Worm (Caenorhabditis elegans) whole organism, late embryonic: ENCODE data around the gene cdk-12.

Experiments used
- C08G9.2 ChIP-seq: sonication (generic microtip); optimal IDR thresholded peaks from 2 replicates; lab custom pipeline; 2016; ENCODE audit warnings: mild to moderate bottlenecking, missing genetic modification characterization, moderate library complexity, missing compliant biosample characterization
- C38D4.7 ChIP-seq: fragments of 200-800 bp; sonication (Bioruptor generic); optimal IDR thresholded peaks from 2 replicates; lab custom pipeline; 2018; ENCODE audit warnings: mild to moderate bottlenecking, missing genetic modification characterization, moderate library complexity, missing compliant biosample characterization
- F13H6.1 ChIP-seq: sonication (generic microtip); optimal IDR thresholded peaks from 2 replicates; lab custom pipeline; 2016; ENCODE audit warnings: missing genetic modification characterization, missing compliant biosample characterization
- K09A11.1 ChIP-seq: sonication (generic microtip); optimal IDR thresholded peaks from 2 replicates; lab custom pipeline; 2017; ENCODE audit warnings: antibody characterized with exemption, mild to moderate bottlenecking, missing genetic modification characterization, missing compliant biosample characterization; ENCODE audit not compliant: insufficient read depth
- Y22D7AL.16 ChIP-seq: sonication (generic microtip); optimal IDR thresholded peaks from 2 replicates; lab custom pipeline; 2016; ENCODE audit warnings: missing genetic modification characterization, missing compliant biosample characterization
- ahr-1 ChIP-seq: sonication (generic microtip); optimal IDR thresholded peaks from 2 replicates; lab custom pipeline; 2016; ENCODE audit warnings: missing genetic modification characterization, missing compliant biosample characterization
- ceh-14 ChIP-seq: sonication (generic microtip); optimal IDR thresholded peaks from 2 replicates; lab custom pipeline; 2016; ENCODE audit warnings: missing genotype, missing genetic modification characterization, missing compliant biosample characterization
- ceh-18 ChIP-seq: sonication (generic microtip); optimal IDR thresholded peaks from 2 replicates; lab custom pipeline; 2016; ENCODE audit warnings: missing genetic modification characterization, missing compliant biosample characterization
- ceh-2 ChIP-seq: sonication (generic microtip); optimal IDR thresholded peaks from 2 replicates; lab custom pipeline; 2016; ENCODE audit warnings: missing genotype, missing genetic modification characterization, missing compliant biosample characterization
- ceh-22 ChIP-seq: sonication (generic microtip); optimal IDR thresholded peaks from 2 replicates; lab custom pipeline; 2017; ENCODE audit warnings: missing biosample characterization, missing genetic modification characterization
- ceh-24 ChIP-seq: sonication (generic microtip); optimal IDR thresholded peaks from 2 replicates; lab custom pipeline; 2016; ENCODE audit warnings: mild to moderate bottlenecking, missing genetic modification characterization, missing compliant biosample characterization
- ceh-31 ChIP-seq: sonication (generic microtip); optimal IDR thresholded peaks from 2 replicates; lab custom pipeline; 2016; ENCODE audit warnings: missing genetic modification characterization, missing compliant biosample characterization
- ceh-34 ChIP-seq: sonication (generic microtip); optimal IDR thresholded peaks from 2 replicates; lab custom pipeline; 2016; ENCODE audit warnings: mild to moderate bottlenecking, missing genetic modification characterization, missing compliant biosample characterization
- ceh-45 ChIP-seq: fragments of 200-800 bp; sonication (Bioruptor generic); IDR thresholded peaks from 2 replicates; pipeline ENCODE4 v1.3.6; 2022; ENCODE audit warnings: missing genetic modification reagents, missing genetic modification characterization, missing compliant biosample characterization
- ceh-9 ChIP-seq: sonication (generic microtip); optimal IDR thresholded peaks from 2 replicates; lab custom pipeline; 2016; ENCODE audit warnings: mild to moderate bottlenecking, missing genetic modification characterization, inconsistent platforms, missing compliant biosample characterization
- che-1 ChIP-seq: sonication (generic microtip); optimal IDR thresholded peaks from 2 replicates; lab custom pipeline; 2016; ENCODE audit warnings: mild to moderate bottlenecking, missing genetic modification characterization, missing compliant biosample characterization
- dve-1 ChIP-seq: sonication (generic microtip); optimal IDR thresholded peaks from 2 replicates; lab custom pipeline; 2017; ENCODE audit warnings: antibody characterized with exemption, mild to moderate bottlenecking, missing genetic modification characterization, missing compliant biosample characterization
- elt-2 ChIP-seq: sonication (generic microtip); optimal IDR thresholded peaks from 2 replicates; lab custom pipeline; 2016; ENCODE audit warnings: missing genetic modification reagents, missing genetic modification characterization, missing compliant biosample characterization
- ets-4 ChIP-seq: sonication (generic microtip); optimal IDR thresholded peaks from 2 replicates; lab custom pipeline; 2016; ENCODE audit warnings: missing genetic modification characterization, missing compliant biosample characterization
- fax-1 ChIP-seq: sonication (generic microtip); optimal IDR thresholded peaks from 2 replicates; lab custom pipeline; 2016; ENCODE audit warnings: missing genotype, missing genetic modification characterization, missing compliant biosample characterization
- fkh-6 ChIP-seq: sonication (generic microtip); optimal IDR thresholded peaks from 2 replicates; lab custom pipeline; 2016; ENCODE audit warnings: missing genetic modification characterization, missing compliant biosample characterization
- gmeb-2 ChIP-seq: sonication (generic microtip); optimal IDR thresholded peaks from 2 replicates; lab custom pipeline; 2016; ENCODE audit warnings: missing genetic modification characterization, inconsistent platforms, missing compliant biosample characterization
- hlh-6 ChIP-seq: sonication (generic microtip); optimal IDR thresholded peaks from 2 replicates; lab custom pipeline; 2016; ENCODE audit warnings: missing genotype, missing genetic modification characterization, missing compliant biosample characterization
- hlh-8 ChIP-seq: sonication (generic microtip); optimal IDR thresholded peaks from 2 replicates; lab custom pipeline; 2016; ENCODE audit warnings: missing genotype, missing genetic modification characterization, missing compliant biosample characterization
- madf-2 ChIP-seq: sonication (generic microtip); optimal IDR thresholded peaks from 2 replicates; lab custom pipeline; 2017; ENCODE audit warnings: missing genetic modification characterization, missing compliant biosample characterization
- nfya-1 ChIP-seq: sonication (generic microtip); optimal IDR thresholded peaks from 2 replicates; lab custom pipeline; 2017; ENCODE audit warnings: missing genetic modification characterization, mild to moderate bottlenecking, missing compliant biosample characterization, antibody characterized with exemption, moderate library complexity
- nhr-11 ChIP-seq: fragments of 150-350 bp; optimal IDR thresholded peaks from 2 replicates; lab custom pipeline; 2014; ENCODE audit warnings: missing biosample characterization, missing genetic modification characterization
- nhr-232 ChIP-seq: sonication (generic microtip); optimal IDR thresholded peaks from 2 replicates; lab custom pipeline; 2016; ENCODE audit warnings: missing genetic modification characterization, missing compliant biosample characterization
- pag-3 ChIP-seq: sonication (generic microtip); optimal IDR thresholded peaks from 2 replicates; lab custom pipeline; 2016; ENCODE audit warnings: missing compliant biosample characterization, missing genetic modification characterization, borderline replicate concordance
- pat-9 ChIP-seq: fragments of 200-800 bp; sonication (Bioruptor generic); optimal IDR thresholded peaks from 2 replicates; lab custom pipeline; 2018; ENCODE audit warnings: mild to moderate bottlenecking, missing genetic modification characterization, moderate library complexity, missing compliant biosample characterization
- pax-1 ChIP-seq: fragments of 150-350 bp; optimal IDR thresholded peaks from 2 replicates; lab custom pipeline; 2014; ENCODE audit warnings: missing biosample characterization, missing genetic modification characterization
- ref-2 ChIP-seq: sonication (generic microtip); optimal IDR thresholded peaks from 2 replicates; lab custom pipeline; 2016; ENCODE audit warnings: missing genetic modification characterization, missing compliant biosample characterization
- rnt-1 ChIP-seq: sonication (generic microtip); optimal IDR thresholded peaks from 2 replicates; lab custom pipeline; 2016; ENCODE audit warnings: missing genetic modification characterization, missing compliant biosample characterization
- tbx-2 ChIP-seq: sonication (generic microtip); optimal IDR thresholded peaks from 2 replicates; lab custom pipeline; 2016; ENCODE audit warnings: missing genetic modification characterization, missing compliant biosample characterization
- tbx-7 ChIP-seq: sonication (generic microtip); optimal IDR thresholded peaks from 2 replicates; lab custom pipeline; 2016; ENCODE audit warnings: missing genotype, missing genetic modification characterization, missing compliant biosample characterization
- unc-3 ChIP-seq, 2 experiments: fragments of 200-800 bp in 1 of 2; sonication (Bioruptor generic) in 1 of 2; sonication (generic microtip) in 1 of 2; conservative IDR thresholded peaks in 1 of 2; optimal IDR thresholded peaks in 1 of 2; 2 replicates each; pipeline versions ENCODE4 v1.3.6 to Lab custom; 2016 to 2022; ENCODE audit warnings: missing compliant biosample characterization in 2 of 2, missing genetic modification characterization in 2 of 2, missing genetic modification reagents in 1 of 2
- unc-42 ChIP-seq: sonication (generic microtip); optimal IDR thresholded peaks from 2 replicates; lab custom pipeline; 2016; ENCODE audit warnings: missing genotype, missing genetic modification characterization, missing compliant biosample characterization
- unc-55 ChIP-seq: sonication (generic microtip); optimal IDR thresholded peaks from 2 replicates; lab custom pipeline; 2017; ENCODE audit warnings: missing biosample characterization, missing genetic modification reagents, missing genetic modification characterization
- zip-5 ChIP-seq: sonication (generic microtip); optimal IDR thresholded peaks from 2 replicates; lab custom pipeline; 2016; ENCODE audit warnings: missing genetic modification characterization, missing compliant biosample characterization

The cdk-12 gene

DNA sequence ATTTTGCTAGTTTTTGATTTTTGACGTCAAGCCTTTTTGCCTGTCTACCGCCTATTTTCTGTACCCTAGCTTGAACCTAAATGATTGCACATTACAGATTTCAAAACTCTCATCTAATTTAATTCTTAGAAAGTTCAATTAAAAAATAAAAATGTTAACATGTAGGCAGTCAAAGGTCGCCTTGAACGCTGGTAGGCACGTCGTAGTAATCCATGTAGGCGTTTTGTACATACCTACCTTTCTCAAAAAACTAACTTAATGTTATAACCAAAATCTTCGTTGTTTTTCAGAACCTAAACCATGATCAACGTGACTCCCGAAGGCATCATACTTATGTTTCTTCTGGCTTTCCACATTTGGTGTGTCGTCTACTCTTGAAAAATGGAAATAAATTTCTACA, 8.9 kb upstream of the cdk-12 start, which contains the start of gene H38K22.9:
H38K22.9 (plus strand) TSS at position 301 of the 400 bp plus-strand sequence.
- TF ChIP-seq fax-1 (tag; lab: Kevin White, UChicago) (no peak), ceh-45 (no peak)

DNA sequence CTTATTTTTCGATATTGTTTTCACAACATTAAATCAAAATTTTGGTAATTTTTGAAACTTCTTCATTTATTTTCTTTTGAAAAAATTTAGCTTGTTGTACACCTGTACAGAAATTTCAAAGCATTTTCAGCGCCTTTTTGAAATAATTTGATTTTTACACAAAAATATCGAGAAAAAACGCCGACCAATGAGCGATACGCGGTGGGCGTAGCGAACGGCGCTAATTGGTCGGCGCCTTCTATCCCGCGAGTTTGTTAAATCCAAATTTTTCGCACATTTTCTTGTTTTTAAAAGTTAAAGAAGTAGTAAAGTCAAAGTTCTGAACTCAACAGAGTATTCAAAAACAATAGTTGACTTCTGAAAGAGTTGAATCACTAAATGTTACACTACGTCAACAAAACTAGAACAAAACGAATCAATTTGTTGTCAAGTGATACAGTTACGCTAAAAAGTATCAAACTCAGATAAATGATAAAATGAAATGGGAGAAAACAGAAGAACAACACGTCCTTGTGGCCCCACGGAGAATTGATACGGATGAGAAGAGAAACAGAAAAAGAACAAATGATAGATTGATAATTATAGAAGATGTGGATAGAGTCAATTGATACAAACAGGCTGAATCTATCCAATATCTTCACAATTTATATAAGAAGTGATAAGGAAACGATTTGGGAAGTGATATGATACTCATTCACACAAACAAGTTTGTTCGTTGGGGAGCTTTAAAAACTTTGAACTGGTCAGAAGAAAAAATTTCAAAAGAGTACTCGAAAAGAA, 4.4 kb upstream of the cdk-12 start:
- TF ChIP-seq che-1 (tag; lab: Kevin White, UChicago) (no peak), nfya-1 (tag; lab: Kevin White, UChicago) (peak; percentile 83)

DNA sequence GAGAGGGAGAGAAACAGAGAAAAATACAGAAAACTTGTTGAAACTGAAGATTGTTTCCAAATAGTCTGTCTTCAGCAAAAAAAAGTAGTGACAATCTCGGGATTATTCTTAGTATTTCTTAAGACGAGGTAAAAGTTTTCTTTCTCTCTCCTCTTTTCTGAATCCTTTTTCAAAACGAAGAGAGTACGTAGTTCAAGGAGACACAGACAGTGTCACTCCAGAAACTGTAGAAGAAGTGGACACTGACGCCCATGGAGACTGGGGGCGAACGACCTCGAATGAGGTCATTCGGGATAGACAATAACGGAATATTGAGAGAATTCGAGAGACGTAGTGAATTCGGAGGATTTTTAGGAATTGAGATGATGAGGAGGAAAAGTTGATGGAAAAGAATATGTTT, 1.8 kb upstream of the cdk-12 start, which contains the start of gene gly-6:
gly-6 (minus strand) TSS at position 245 of the 400 bp plus-strand sequence.
- TF ChIP-seq C38D4.7 (GFP tag; lab: Kevin White, UChicago): no peak
- no peak for TF ChIP-seq fkh-6
- no peak for TF ChIP-seq ceh-9 (tag; lab: Kevin White, UChicago)
- no peak for TF ChIP-seq gmeb-2 (tag; lab: Kevin White, UChicago)
- TF ChIP-seq ceh-18: no peak
- TF ChIP-seq pag-3: no peak
- no peak for TF ChIP-seq unc-55
- no peak for TF ChIP-seq Y22D7AL.16
- no peak for TF ChIP-seq nhr-11 (tag; lab: Kevin White, UChicago)
- no peak for TF ChIP-seq ceh-22 (tag; lab: Kevin White, UChicago)
- TF ChIP-seq ceh-45: no peak
- TF ChIP-seq fax-1 (tag; lab: Kevin White, UChicago): no peak
- no peak for TF ChIP-seq pax-1 (tag; lab: Kevin White, UChicago)

DNA sequence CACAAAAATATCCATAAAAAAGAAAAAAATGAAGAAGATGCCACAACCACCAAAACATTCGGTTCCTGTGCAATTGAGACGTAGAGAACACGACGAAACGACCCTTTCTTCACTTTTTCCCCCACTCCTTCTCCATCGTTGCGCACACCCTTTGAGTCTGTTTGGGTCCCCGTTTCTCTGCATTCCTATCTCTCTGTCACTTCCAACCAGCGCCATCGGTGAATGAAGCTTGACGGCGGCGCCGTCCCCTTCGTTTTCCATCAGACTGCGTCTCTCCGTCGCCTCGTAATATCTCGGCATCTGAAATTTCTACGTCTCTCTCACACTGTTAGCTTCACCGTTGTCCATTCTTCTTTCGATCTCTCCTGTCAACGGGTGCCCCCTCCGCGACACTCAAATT, 2.8 kb downstream of the cdk-12 start:
- TF ChIP-seq ceh-14: peak; percentile 13
- no peak for TF ChIP-seq madf-2 (tag; lab: Kevin White, UChicago)
- TF ChIP-seq pag-3: no peak
- no peak for TF ChIP-seq elt-2 (tag; lab: Kevin White, UChicago)
- TF ChIP-seq tbx-2 (tag; lab: Kevin White, UChicago): no peak
- TF ChIP-seq ceh-34 (tag; lab: Kevin White, UChicago): no peak
- peak; percentile 41 for TF ChIP-seq unc-55
- TF ChIP-seq ceh-9 (tag; lab: Kevin White, UChicago): no peak
- no peak for TF ChIP-seq gmeb-2 (tag; lab: Kevin White, UChicago)
- TF ChIP-seq unc-42 (tag; lab: Kevin White, UChicago): peak; percentile 14
- no peak for TF ChIP-seq ceh-24
- peak; percentile 26 for TF ChIP-seq nfya-1 (tag; lab: Kevin White, UChicago)
- TF ChIP-seq C08G9.2 (tag; lab: Kevin White, UChicago): peak; percentile 19
- no peak for TF ChIP-seq pat-9 (tag; lab: Kevin White, UChicago)
- no peak for TF ChIP-seq unc-3 (GFP tag; conservative IDR thresholded peaks at IDR 0.05; lab: Robert Waterston, UW)
- no peak for TF ChIP-seq unc-3 (tag; optimal IDR thresholded peaks at IDR 0.05; lab: Kevin White, UChicago)
- no peak for TF ChIP-seq nhr-232 (tag; lab: Kevin White, UChicago)
- TF ChIP-seq dve-1 (tag; lab: Kevin White, UChicago): no peak
- TF ChIP-seq F13H6.1 (tag; lab: Kevin White, UChicago): peak; percentile 10
- TF ChIP-seq ceh-31 (tag; lab: Kevin White, UChicago): peak; percentile 51

DNA sequence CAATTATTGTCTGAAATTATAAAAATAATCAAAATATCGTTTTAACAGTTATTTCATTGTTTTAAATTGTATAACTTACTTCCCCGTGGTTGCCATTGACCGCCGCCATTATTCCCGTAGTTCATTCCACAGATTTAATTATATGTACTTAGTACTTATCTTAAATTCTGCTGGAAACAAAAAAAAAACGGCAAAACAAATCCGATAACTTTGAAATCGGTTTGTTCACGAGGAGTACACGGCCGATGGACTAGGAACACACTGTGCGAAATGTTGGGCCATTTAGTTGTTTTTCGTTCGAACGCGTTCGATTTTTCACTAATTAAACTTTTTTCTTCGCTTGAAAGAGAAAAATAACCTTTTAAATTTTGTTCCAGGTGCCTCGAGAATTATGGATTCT, 10.3 kb downstream of the cdk-12 start, which contains the start of the genes B0285.3 and lcmt-1:
B0285.3 (minus strand) TSS at position 267 of the 400 bp plus-strand sequence.
lcmt-1 (plus strand) TSS at position 377 of the 400 bp plus-strand sequence.
- TF ChIP-seq hlh-6 (tag; lab: Kevin White, UChicago): no peak
- TF ChIP-seq ceh-31 (tag; lab: Kevin White, UChicago): peak; percentile 77
- TF ChIP-seq C08G9.2 (tag; lab: Kevin White, UChicago): peak; percentile 84
- TF ChIP-seq ahr-1: no peak
- no peak for TF ChIP-seq K09A11.1 (tag; lab: Kevin White, UChicago)
- TF ChIP-seq rnt-1 (tag; lab: Kevin White, UChicago): peak; percentile 31
- peak; percentile 20 for TF ChIP-seq unc-42 (tag; lab: Kevin White, UChicago)
- TF ChIP-seq pax-1 (tag; lab: Kevin White, UChicago): no peak
- TF ChIP-seq tbx-7: peak; percentile 73
- TF ChIP-seq ceh-2 (tag; lab: Kevin White, UChicago): peak; percentile 80
- TF ChIP-seq hlh-8 (tag; lab: Kevin White, UChicago): peak; percentile 19
- peak; percentile 19 for TF ChIP-seq elt-2 (tag; lab: Kevin White, UChicago)
- TF ChIP-seq ref-2 (tag; lab: Kevin White, UChicago): peak; percentile 35
- TF ChIP-seq ets-4: peak; percentile 44
- TF ChIP-seq tbx-2 (tag; lab: Kevin White, UChicago): peak; percentile 60
- TF ChIP-seq zip-5: peak; percentile 44
